Fruit fly (Drosophila melanogaster): ENCODE data around the gene Nrg.

- TF ChIP-seq Clk (GFP tag; optimal IDR thresholded peaks at IDR 0.05), result no peak
- TF ChIP-seq CG11617 (GFP tag; optimal IDR thresholded peaks at IDR 0.05), result no peak
- no peak for TF ChIP-seq CG33017 (tag; optimal IDR thresholded peaks at IDR 0.05)
- no peak for TF ChIP-seq cnc (optimal IDR thresholded peaks at IDR 0.05)
- TF ChIP-seq CG12768 (GFP tag; optimal IDR thresholded peaks at IDR 0.05), result no peak
- TF ChIP-seq tj (GFP tag; optimal IDR thresholded peaks at IDR 0.05), result no peak
- no peak for TF ChIP-seq kay (GFP tag; ENCODE audit: borderline replicate concordance)
- no peak for TF ChIP-seq CG1620 (GFP tag; optimal IDR thresholded peaks at IDR 0.05)
Measured at dm6 chrX:8579875-8580274, 62.7 kb downstream of the Nrg start.
